Worm (Caenorhabditis elegans): Measurements from ENCODE around the gene ric-3.

ric-3 gene

ce11 chrIV:7844333-7844973, 26.4 kb downstream of the ric-3 start (continued):
- no peak for TF ChIP-seq F44E2.7 (GFP tag; IDR thresholded peaks at IDR 0.05)
- TF ChIP-seq Y105C5A.15 (GFP tag; IDR thresholded peaks at IDR 0.05), result no peak
- no peak for TF ChIP-seq R02D3.7 (tag; optimal IDR thresholded peaks at IDR 0.05)
- peak in 1 of 2 experiments; percentile 21 for TF ChIP-seq lsy-2 (tag; optimal IDR thresholded peaks at IDR 0.05)
- TF ChIP-seq pha-4 (GFP tag; IDR thresholded peaks at IDR 0.05), result no peak
- TF ChIP-seq pha-4 (tag; optimal IDR thresholded peaks at IDR 0.05), result no peak
- TF ChIP-seq aly-2 (tag; optimal IDR thresholded peaks at IDR 0.05), result no peak
- no peak for TF ChIP-seq ceh-62 (tag; optimal IDR thresholded peaks at IDR 0.05)
- no peak for TF ChIP-seq ceh-32 (tag; optimal IDR thresholded peaks at IDR 0.05; ENCODE audit: poor library complexity)
- no peak for TF ChIP-seq zip-11 (GFP tag; IDR thresholded peaks at IDR 0.05)
- TF ChIP-seq D1046.2 (GFP tag; IDR thresholded peaks at IDR 0.05), result no peak
- no peak for TF ChIP-seq jun-1 (tag; optimal IDR thresholded peaks at IDR 0.05)
- no peak for TF ChIP-seq nhr-25 (tag; optimal IDR thresholded peaks at IDR 0.05; ENCODE audit: borderline replicate concordance, insufficient read depth)
- peak; percentile 57 for TF ChIP-seq nhr-102 (tag; optimal IDR thresholded peaks at IDR 0.05)
- peak; percentile 89 for TF ChIP-seq dve-1 (tag; optimal IDR thresholded peaks at IDR 0.05; ENCODE audit: insufficient read depth)
- TF ChIP-seq dpl-1 (GFP tag; optimal IDR thresholded peaks at IDR 0.05), result no peak
- TF ChIP-seq nhr-10 (tag; optimal IDR thresholded peaks at IDR 0.05), result no peak
- TF ChIP-seq Y48G9A.11 (GFP tag; IDR thresholded peaks at IDR 0.05), result no peak
- TF ChIP-seq hlh-11 (tag; optimal IDR thresholded peaks at IDR 0.05), result peak; percentile 85
- no peak for TF ChIP-seq mdt-29 (GFP tag; IDR thresholded peaks at IDR 0.05)
- no peak for TF ChIP-seq lin-39 (tag; optimal IDR thresholded peaks at IDR 0.05)
- peak; percentile 56 for TF ChIP-seq nhr-77 (tag; optimal IDR thresholded peaks at IDR 0.05)
- no peak for TF ChIP-seq fos-1 (tag; optimal IDR thresholded peaks at IDR 0.05)
- no peak for TF ChIP-seq daf-19 (GFP tag; conservative IDR thresholded peaks at IDR 0.05)
- TF ChIP-seq F49E8.2 (tag; optimal IDR thresholded peaks at IDR 0.05; ENCODE audit: borderline replicate concordance), result no peak
- no peak for TF ChIP-seq Y75B8A.6 (GFP tag; IDR thresholded peaks at IDR 0.05)
- no peak for TF ChIP-seq daf-12 (tag; optimal IDR thresholded peaks at IDR 0.05)
- peak; percentile 87 for TF ChIP-seq dmd-6 (GFP tag; IDR thresholded peaks at IDR 0.05)
- TF ChIP-seq T20F7.1 (GFP tag; optimal IDR thresholded peaks at IDR 0.05), result peak; percentile 10
- no peak for TF ChIP-seq dmd-9 (GFP tag; IDR thresholded peaks at IDR 0.05)
- no peak for TF ChIP-seq dmd-8 (GFP tag; IDR thresholded peaks at IDR 0.05)
- no peak for TF ChIP-seq rbr-2 (tag; optimal IDR thresholded peaks at IDR 0.05)
- TF ChIP-seq ctbp-1 (GFP tag; IDR thresholded peaks at IDR 0.05), result no peak
- TF ChIP-seq spr-1 (tag; optimal IDR thresholded peaks at IDR 0.05), result no peak
- no peak for TF ChIP-seq saeg-2 (GFP tag; IDR thresholded peaks at IDR 0.05)
- peak; percentile 71 for TF ChIP-seq nhr-28 (tag; optimal IDR thresholded peaks at IDR 0.05)
- TF ChIP-seq zfp-2 (tag; optimal IDR thresholded peaks at IDR 0.05), result no peak
- 0 out of 2 replicates have a peak, but pooled peaks have one; percentile 44 for TF ChIP-seq lin-1 (GFP tag; IDR thresholded peaks at IDR 0.05)
- no peak for TF ChIP-seq zfp-3 (GFP tag; conservative IDR thresholded peaks at IDR 0.05)
- TF ChIP-seq zip-2 (tag; optimal IDR thresholded peaks at IDR 0.05), result no peak
- 0 out of 2 replicates have a peak, but pooled peaks have one; percentile 15 for TF ChIP-seq nhr-41 (GFP tag; IDR thresholded peaks at IDR 0.05)
- no peak for TF ChIP-seq nhr-237 (tag; optimal IDR thresholded peaks at IDR 0.05)

- TF ChIP-seq ZK546.5 (tag; optimal IDR thresholded peaks at IDR 0.05), result no peak
- peak; percentile 46 for TF ChIP-seq F10B5.3 (tag; optimal IDR thresholded peaks at IDR 0.05)
- TF ChIP-seq lin-15B (tag; optimal IDR thresholded peaks at IDR 0.05), result no peak
- no peak for TF ChIP-seq gei-8 (GFP tag; optimal IDR thresholded peaks at IDR 0.05)
- TF ChIP-seq set-16 (GFP tag; IDR thresholded peaks at IDR 0.05), result peak; percentile 82
- peak; percentile 64 for TF ChIP-seq dmd-6 (GFP tag; IDR thresholded peaks at IDR 0.05)
- TF ChIP-seq zfp-2 (tag; optimal IDR thresholded peaks at IDR 0.05), result no peak
- TF ChIP-seq mep-1 (tag; optimal IDR thresholded peaks at IDR 0.05), result peak; percentile 89
- TF ChIP-seq unc-62 (GFP tag; optimal IDR thresholded peaks at IDR 0.05 in 1 of 2), result peak in 1 of 2 experiments; percentile 72
- TF ChIP-seq unc-62 (tag; optimal IDR thresholded peaks at IDR 0.05), result no peak
- no peak for TF ChIP-seq lir-3 (tag; optimal IDR thresholded peaks at IDR 0.05)
- TF ChIP-seq ceh-44 (GFP tag; IDR thresholded peaks at IDR 0.05), result no peak; the same call in 1 of the 2 replicates
- TF ChIP-seq nhr-42 (GFP tag; IDR thresholded peaks at IDR 0.05), result no peak
- peak; percentile 52 for TF ChIP-seq zag-1 (tag; optimal IDR thresholded peaks at IDR 0.05)
Observed at ce11 chrIV:7845585-7845984, 27.5 kb downstream of the ric-3 start.
